Worm (Caenorhabditis elegans): ENCODE measurements around the gene wee-1.1.

DNA sequence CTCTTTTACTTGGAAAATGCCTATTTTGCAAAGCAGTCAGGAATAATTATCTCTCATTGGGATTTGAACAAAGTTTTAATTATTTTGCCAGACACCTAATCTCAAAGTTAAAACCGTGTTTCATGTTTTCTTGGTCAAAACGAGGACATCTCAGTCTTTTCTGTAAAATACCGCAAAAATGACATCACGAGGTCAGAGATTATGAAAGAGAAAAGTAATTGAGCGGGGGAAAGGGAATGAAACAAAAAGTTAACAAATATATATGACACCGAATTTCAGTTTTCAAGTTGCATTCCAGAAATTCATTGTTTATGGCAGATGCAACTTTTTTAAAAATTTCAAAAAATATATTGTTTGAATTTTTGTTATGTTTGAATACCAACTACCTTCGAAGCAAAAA, 19.2 kb upstream of the wee-1.1 start:
- no peak for TF ChIP-seq gmeb-2 (tag; optimal IDR thresholded peaks at IDR 0.05)
- no peak for TF ChIP-seq dmd-4 (tag; optimal IDR thresholded peaks at IDR 0.05; ENCODE audit: borderline replicate concordance)
- no peak for TF ChIP-seq hlh-6 (tag; optimal IDR thresholded peaks at IDR 0.05)
